Worm (Caenorhabditis elegans): ENCODE data around the gene Y69A2AR.32.

Gene Y69A2AR.32

DNA sequence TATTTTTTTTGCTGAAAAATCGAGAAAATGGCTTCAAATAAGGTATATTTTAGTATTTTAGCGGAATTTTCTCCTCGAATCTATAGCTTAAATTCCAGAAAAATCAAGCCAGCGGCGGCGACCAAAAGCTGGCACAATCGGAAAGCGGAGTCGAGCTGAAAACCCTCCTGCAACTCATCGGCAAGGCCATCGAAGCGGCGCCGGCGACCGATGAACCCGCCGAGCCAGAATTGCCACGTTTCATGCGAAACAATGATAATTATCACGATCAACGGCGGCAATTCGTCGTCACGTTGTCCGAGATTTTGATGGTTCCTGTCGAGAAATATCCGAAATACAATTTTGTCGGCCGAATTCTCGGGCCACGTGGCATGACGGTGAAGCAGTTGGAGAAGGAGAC lies at the start of gene Y69A2AR.32:
Gene Y69A2AR.32, plus strand, starts transcription at position 28 of the 400 bp plus-strand sequence.
- no peak for TF ChIP-seq unc-62 (GFP tag; optimal IDR thresholded peaks at IDR 0.05)

ce11 chrIV:2561358-2561757 lies 48.9 kb upstream of the Y69A2AR.32 start, which contains the start of gene Y69A2AR.46:
Gene Y69A2AR.46 (plus strand): TSS chrIV:2561658.
- TF ChIP-seq unc-62 (GFP tag; optimal IDR thresholded peaks at IDR 0.05), result no peak

DNA sequence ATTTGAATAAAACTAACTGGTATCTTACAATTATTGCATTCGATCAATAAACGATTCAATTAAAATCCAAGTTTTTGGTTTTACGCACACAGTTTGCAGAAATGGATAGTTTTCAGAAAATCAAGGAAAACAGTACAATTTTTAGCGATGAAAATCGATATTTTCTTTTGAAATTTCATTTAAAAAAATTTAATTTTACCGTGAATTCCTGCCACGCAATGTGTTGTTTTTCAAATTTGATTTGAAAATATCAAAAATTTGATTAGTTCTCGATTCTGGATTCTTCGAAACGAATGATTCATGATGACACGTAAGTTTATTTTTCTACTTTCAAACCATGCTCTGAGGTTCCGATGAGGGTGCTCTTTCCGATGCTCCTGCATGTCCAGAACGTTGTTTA lies 48.2 kb upstream of the Y69A2AR.32 start, which contains the start of gene Y69A2AR.50:
Gene Y69A2AR.50, plus strand, starts transcription at position 301 of the 400 bp plus-strand sequence.
- TF ChIP-seq unc-62 (GFP tag; optimal IDR thresholded peaks at IDR 0.05), result no peak

- TF ChIP-seq unc-62 (GFP tag; optimal IDR thresholded peaks at IDR 0.05), result no peak
These were observed 46.3 kb upstream of the Y69A2AR.32 start, which contains the start of gene Y69A2AR.24 for ce11 chrIV:2563969-2564368. Gene Y69A2AR.24 (minus strand): TSS chrIV:2564069.

DNA sequence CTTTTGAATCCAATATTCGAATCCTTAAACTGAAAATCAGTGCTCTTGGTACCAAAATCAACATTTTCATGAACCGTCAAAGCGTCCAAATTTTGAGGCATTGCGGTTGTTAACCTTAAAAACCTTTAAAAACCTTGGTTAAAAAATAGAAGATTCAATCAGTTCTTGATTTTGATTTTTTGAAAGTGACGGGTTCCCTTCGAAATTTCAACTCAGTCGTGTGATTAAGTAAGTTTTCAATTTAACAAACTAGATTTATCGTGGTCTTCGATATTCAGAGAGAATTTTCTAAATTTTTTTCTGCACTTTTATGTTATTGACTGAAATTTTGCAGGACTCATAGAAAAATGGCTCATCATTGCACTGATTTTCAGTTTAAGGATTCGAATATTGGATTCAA lies 42.0 kb upstream of the Y69A2AR.32 start, which contains the start of the genes Y69A2AR.25 and Y69A2AR.12:
Gene Y69A2AR.25, minus strand, starts transcription at position 101 of the 400 bp plus-strand sequence.
Gene Y69A2AR.12, plus strand, starts transcription at position 348 of the 400 bp plus-strand sequence.
- TF ChIP-seq unc-62 (GFP tag; optimal IDR thresholded peaks at IDR 0.05), result no peak

ce11 chrIV:2572107-2572506 lies 38.1 kb upstream of the Y69A2AR.32 start, which contains the start of gene Y69A2AR.51:
Gene Y69A2AR.51 (plus strand): TSS chrIV:2572407.
- TF ChIP-seq unc-62 (GFP tag; optimal IDR thresholded peaks at IDR 0.05), result no peak

- TF ChIP-seq unc-62 (GFP tag; optimal IDR thresholded peaks at IDR 0.05), result no peak
These were observed 37.1 kb upstream of the Y69A2AR.32 start for ce11 chrIV:2573122-2573521.

- no peak for TF ChIP-seq unc-62 (GFP tag; optimal IDR thresholded peaks at IDR 0.05)
These were observed 28.8 kb upstream of the Y69A2AR.32 start, which contains the start of gene nhr-242 for ce11 chrIV:2581483-2581882. Gene nhr-242 (minus strand): TSS chrIV:2581583.

DNA sequence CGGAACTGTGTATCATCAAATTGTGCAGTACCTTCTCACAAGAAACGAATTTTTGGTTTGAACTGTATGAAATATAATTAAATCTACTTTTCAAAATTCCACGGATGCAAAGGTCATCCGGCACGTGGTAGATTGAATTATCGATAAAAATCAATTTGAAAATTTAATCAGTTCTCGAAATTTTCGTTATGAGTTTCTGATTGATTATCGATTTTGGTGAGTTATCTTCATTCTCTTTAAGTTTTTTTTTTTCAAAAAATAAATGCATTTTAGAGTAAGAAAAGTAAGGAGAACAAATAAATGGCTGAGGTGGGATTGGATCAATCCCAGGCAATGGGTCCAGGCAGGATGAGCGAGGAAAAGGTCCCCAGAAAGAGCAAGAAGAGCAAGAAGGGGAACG lies 12.8 kb upstream of the Y69A2AR.32 start, which contains the start of gene Y69A2AR.47:
Gene Y69A2AR.47, plus strand, starts transcription at position 301 of the 400 bp plus-strand sequence.
- TF ChIP-seq unc-62 (GFP tag; optimal IDR thresholded peaks at IDR 0.05), result no peak

DNA sequence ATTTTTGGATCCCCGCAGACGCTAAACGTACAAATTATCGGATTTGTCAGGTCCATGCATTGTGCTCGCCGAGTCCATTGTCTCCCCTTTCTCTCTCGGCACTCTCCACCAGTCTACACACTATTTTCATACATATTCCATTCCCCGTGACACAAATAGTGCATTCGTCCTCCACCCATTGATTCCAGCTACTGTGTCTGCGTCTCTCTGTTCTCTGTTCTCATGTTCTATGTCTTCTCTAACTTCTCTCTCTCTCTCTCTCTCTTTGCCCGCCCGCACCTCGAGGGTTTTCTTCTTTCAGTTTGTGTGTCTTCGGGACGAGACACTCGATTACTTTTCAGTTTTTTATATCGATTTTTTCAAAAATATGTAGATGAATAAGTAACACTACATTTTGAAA lies 10.6 kb upstream of the Y69A2AR.32 start:
- TF ChIP-seq unc-62 (GFP tag; optimal IDR thresholded peaks at IDR 0.05), result no peak

ce11 chrIV:2600841-2601240 lies 9.4 kb upstream of the Y69A2AR.32 start, which contains the start of gene epg-9:
Gene epg-9 (plus strand): TSS chrIV:2601141.
- TF ChIP-seq unc-62 (GFP tag; optimal IDR thresholded peaks at IDR 0.05), result no peak

- TF ChIP-seq unc-62 (GFP tag; optimal IDR thresholded peaks at IDR 0.05), result no peak
These were observed 8.0 kb upstream of the Y69A2AR.32 start for ce11 chrIV:2601988-2602861.

ce11 chrIV:2602862-2603189 lies 7.4 kb upstream of the Y69A2AR.32 start:
- TF ChIP-seq unc-62 (GFP tag; optimal IDR thresholded peaks at IDR 0.05), result no peak

- no peak for TF ChIP-seq unc-62 (GFP tag; optimal IDR thresholded peaks at IDR 0.05)
These were observed 6.6 kb upstream of the Y69A2AR.32 start for ce11 chrIV:2603556-2604021.

ce11 chrIV:2606572-2606971 lies 3.7 kb upstream of the Y69A2AR.32 start:
- TF ChIP-seq unc-62 (GFP tag; optimal IDR thresholded peaks at IDR 0.05), result no peak

- TF ChIP-seq unc-62 (GFP tag; optimal IDR thresholded peaks at IDR 0.05), result no peak
These were observed 2.6 kb upstream of the Y69A2AR.32 start, which contains the start of gene vamp-7 for ce11 chrIV:2607513-2608101. Gene vamp-7 (plus strand): TSS chrIV:2608051.

Measured in whole organism, dauer.